Fruit fly (Drosophila melanogaster) whole organism, pupa: ENCODE data around the gene CG33310.

Experiments used
- D1 ChIP-seq: fragments of 200-800 bp; sonication (Bioruptor generic); optimal IDR thresholded peaks from 2 replicates; lab custom pipeline; 2018; ENCODE audit warnings: missing biosample characterization, mild to moderate bottlenecking, missing genetic modification characterization, moderate library complexity
- EcR ChIP-seq: fragments of 200-800 bp; sonication (Bioruptor generic); optimal IDR thresholded peaks from 3 replicates; lab custom pipeline; 2019; ENCODE audit warnings: missing biosample characterization, missing genetic modification characterization, mild to moderate bottlenecking, moderate library complexity, missing genetic modification reagents
- rn ChIP-seq: fragments of 200-800 bp; sonication (Bioruptor generic); IDR thresholded peaks from 2 replicates; pipeline ENCODE4 v1.3.6; 2022; ENCODE audit warnings: missing biosample characterization, missing genetic modification characterization

- TF ChIP-seq D1 (no peak), EcR (GFP tag; lab: Kevin White, UChicago) (no peak), rn (GFP tag; lab: Robert Waterston, UW) (no peak)
Measured at dm6 chr2L:15011779-15012178, 14.9 kb upstream of the CG33310 start.
